Worm (Caenorhabditis elegans): ENCODE data around the gene T20F7.3.

ce11 chrX:16894577-16894976 is 34.4 kb downstream of the T20F7.3 start, which contains the start of gene F39F10.2:
- no peak for TF ChIP-seq gei-17 (GFP tag; optimal IDR thresholded peaks at IDR 0.05)
- TF ChIP-seq ama-1 (optimal IDR thresholded peaks at IDR 0.05), result no peak
- TF ChIP-seq ama-1 (GFP tag; optimal IDR thresholded peaks at IDR 0.05), result no peak
- TF ChIP-seq nhr-27 (tag; optimal IDR thresholded peaks at IDR 0.05), result no peak
- no peak for TF ChIP-seq bed-1 (GFP tag; IDR thresholded peaks at IDR 0.05)
- no peak for TF ChIP-seq Y79H2A.3 (GFP tag; conservative IDR thresholded peaks at IDR 0.05)
- no peak for TF ChIP-seq cebp-1 (GFP tag; IDR thresholded peaks at IDR 0.05)
- TF ChIP-seq cebp-1 (tag; optimal IDR thresholded peaks at IDR 0.05), result no peak
- no peak for TF ChIP-seq nfya-1 (tag; optimal IDR thresholded peaks at IDR 0.05; ENCODE audit: borderline replicate concordance, insufficient read depth)
- no peak for TF ChIP-seq pha-4 (tag; optimal IDR thresholded peaks at IDR 0.05)
